Worm (Caenorhabditis elegans): ENCODE results near the gene tag-340.

DNA sequence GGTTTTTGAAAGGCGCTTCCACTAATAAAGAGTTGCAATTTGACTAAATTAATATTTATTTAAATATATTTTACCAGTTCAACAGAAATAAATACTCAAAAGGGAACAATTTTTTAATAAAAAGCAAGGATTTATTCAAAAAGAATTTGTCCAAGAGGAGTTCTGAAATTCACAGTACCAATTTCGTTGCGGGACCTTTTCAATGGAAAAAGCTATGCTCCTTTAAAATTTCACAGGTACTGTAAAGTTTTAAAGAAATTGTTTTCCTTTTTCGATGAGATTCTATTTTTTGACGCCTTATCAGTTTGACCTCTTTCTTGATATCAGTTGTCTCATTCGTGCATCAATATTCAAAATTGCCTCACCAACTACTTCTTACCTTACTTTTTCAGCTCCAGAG is at the start of gene tag-340:
- no peak for TF ChIP-seq attf-4 (tag; optimal IDR thresholded peaks at IDR 0.05)
- no peak for TF ChIP-seq ztf-7 (tag; optimal IDR thresholded peaks at IDR 0.05)
- no peak for TF ChIP-seq nhr-237 (tag; optimal IDR thresholded peaks at IDR 0.05)
- no peak for TF ChIP-seq unc-39 (tag; optimal IDR thresholded peaks at IDR 0.05)
